Fruit fly (Drosophila melanogaster) whole organism, embryonic: ENCODE results near the gene Acph-1.

ENCODE experiments used
- BEAF-32 ChIP-seq: fragments of 200-800 bp; sonication (Bioruptor generic); optimal IDR thresholded peaks from 3 replicates; lab custom pipeline; 2017; ENCODE audit warnings: missing biosample characterization, missing genetic modification characterization, mild to moderate bottlenecking, moderate library complexity, missing genetic modification reagents
- Bdp1 ChIP-seq: fragments of 200-800 bp; sonication (Bioruptor generic); optimal IDR thresholded peaks from 3 replicates; lab custom pipeline; 2016; ENCODE audit warnings: missing biosample characterization, missing genetic modification characterization
- CG12769 ChIP-seq: fragments of 200-800 bp; sonication (Bioruptor generic); optimal IDR thresholded peaks from 2 replicates; lab custom pipeline; 2019; ENCODE audit warnings: missing biosample characterization, mild to moderate bottlenecking, missing genetic modification characterization, moderate library complexity
- CG14050 ChIP-seq: fragments of 200-800 bp; sonication (Bioruptor generic); IDR thresholded peaks from 3 replicates; pipeline ENCODE4 v1.3.6; 2022; ENCODE audit warnings: missing biosample characterization, missing genetic modification characterization
- CG15479 ChIP-seq: fragments of 200-800 bp; sonication (Bioruptor generic); optimal IDR thresholded peaks from 3 replicates; lab custom pipeline; 2019; ENCODE audit warnings: missing biosample characterization, mild to moderate bottlenecking, missing genetic modification characterization, moderate library complexity
- CG1602 ChIP-seq: fragments of 200-800 bp; sonication (Bioruptor generic); optimal IDR thresholded peaks from 3 replicates; lab custom pipeline; 2016; ENCODE audit warnings: missing biosample characterization, missing genetic modification characterization
- CG3065 ChIP-seq: fragments of 200-800 bp; sonication (Bioruptor generic); optimal IDR thresholded peaks from 2 replicates; lab custom pipeline; 2016; ENCODE audit warnings: missing biosample characterization, missing genetic modification characterization
- CG34224 ChIP-seq: fragments of 200-800 bp; sonication (Bioruptor generic); IDR thresholded peaks from 3 replicates; pipeline ENCODE4 v1.3.6; 2022; ENCODE audit warnings: missing biosample characterization, missing genetic modification characterization; ENCODE audit not compliant: partially characterized antibody
- CG4360 ChIP-seq: fragments of 200-800 bp; sonication (Bioruptor generic); IDR thresholded peaks from 2 replicates; pipeline ENCODE4 v1.3.6; 2022; ENCODE audit warnings: missing biosample characterization, missing genetic modification characterization
- CG4404 ChIP-seq: fragments of 200-800 bp; sonication (Bioruptor generic); IDR thresholded peaks from 2 replicates; pipeline ENCODE4 v1.3.6; 2022; ENCODE audit warnings: missing biosample characterization, missing genetic modification characterization
- CG4424 ChIP-seq: fragments of 200-800 bp; sonication (Bioruptor generic); optimal IDR thresholded peaks from 3 replicates; lab custom pipeline; 2016; ENCODE audit warnings: missing biosample characterization, missing genetic modification characterization
- CG5180 ChIP-seq: fragments of 200-800 bp; sonication (Bioruptor generic); optimal IDR thresholded peaks from 3 replicates; lab custom pipeline; 2017; ENCODE audit warnings: missing biosample characterization, missing genetic modification characterization, mild to moderate bottlenecking, moderate library complexity, missing genetic modification reagents
- CG6272 ChIP-seq: fragments of 200-800 bp; sonication (Bioruptor generic); IDR thresholded peaks from 2 replicates; pipeline ENCODE4 v1.3.6; 2022; ENCODE audit warnings: missing biosample characterization, missing genetic modification characterization
- CG6765 ChIP-seq: fragments of 200-800 bp; sonication (Bioruptor generic); optimal IDR thresholded peaks from 3 replicates; lab custom pipeline; 2017; ENCODE audit warnings: missing biosample characterization, mild to moderate bottlenecking, missing genetic modification characterization
- CG7372 ChIP-seq: fragments of 200-800 bp; sonication (Bioruptor generic); IDR thresholded peaks from 2 replicates; pipeline ENCODE4 v1.3.6; 2022; ENCODE audit warnings: missing biosample characterization, missing genetic modification characterization
- CG8478 ChIP-seq: fragments of >200 bp; optimal IDR thresholded peaks from 2 replicates; lab custom pipeline; 2018
- CG8944 ChIP-seq: fragments of 200-800 bp; sonication (Bioruptor generic); optimal IDR thresholded peaks from 3 replicates; lab custom pipeline; 2016; ENCODE audit warnings: missing biosample characterization, missing genetic modification characterization
- Eip74EF ChIP-seq, 2 experiments: fragments of 200-800 bp in 1 of 2; fragments of >200 bp in 1 of 2; sonication (Bioruptor generic) in 1 of 2; optimal IDR thresholded peaks; 2 replicates each; lab custom pipeline; 2017 to 2019; ENCODE audit warnings: missing biosample characterization in 2 of 2, missing genetic modification characterization in 2 of 2, mild to moderate bottlenecking in 1 of 2, moderate library complexity in 1 of 2
- Ets65A ChIP-seq: fragments of 200-800 bp; sonication (Bioruptor generic); peaks from one replicate; lab custom pipeline; 2016; ENCODE audit warnings: missing biosample characterization, missing genetic modification characterization
- H2.0 ChIP-seq: fragments of 200-800 bp; sonication (Bioruptor generic); IDR thresholded peaks from 2 replicates; pipeline ENCODE4 v1.3.6; 2022; ENCODE audit warnings: missing biosample characterization, missing genetic modification characterization
- HLHmδ ChIP-seq: fragments of 200-800 bp; sonication (Bioruptor generic); optimal IDR thresholded peaks from 2 replicates; lab custom pipeline; 2018; ENCODE audit warnings: missing biosample characterization, mild to moderate bottlenecking, missing genetic modification characterization, moderate library complexity
- Hey ChIP-seq: fragments of 200-800 bp; sonication (Bioruptor generic); optimal IDR thresholded peaks from 3 replicates; lab custom pipeline; 2018; ENCODE audit warnings: missing biosample characterization, mild to moderate bottlenecking, missing genetic modification characterization
- Myb ChIP-seq: fragments of 200-800 bp; sonication (Bioruptor generic); optimal IDR thresholded peaks from 2 replicates; lab custom pipeline; 2016; ENCODE audit warnings: missing biosample characterization, missing genetic modification characterization
- NC2β ChIP-seq: fragments of 200-800 bp; sonication (Bioruptor generic); optimal IDR thresholded peaks from 2 replicates; lab custom pipeline; 2016; ENCODE audit warnings: missing biosample characterization, missing genetic modification characterization
- Scr ChIP-seq: fragments of 200-800 bp; sonication (Bioruptor generic); IDR thresholded peaks from 2 replicates; pipeline ENCODE4 v1.3.6; 2022; ENCODE audit warnings: missing biosample characterization, missing genetic modification characterization; ENCODE audit not compliant: partially characterized antibody
- Sox100B ChIP-seq: fragments of 200-800 bp; sonication (Bioruptor generic); optimal IDR thresholded peaks from 3 replicates; lab custom pipeline; 2018; ENCODE audit warnings: missing biosample characterization, mild to moderate bottlenecking, missing genetic modification characterization
- Xbp1 ChIP-seq: fragments of 200-800 bp; sonication (Bioruptor generic); optimal IDR thresholded peaks from 3 replicates; lab custom pipeline; 2016; ENCODE audit warnings: missing biosample characterization, mild to moderate bottlenecking, missing genetic modification characterization
- YL-1 ChIP-seq: fragments of 200-800 bp; sonication (Bioruptor generic); optimal IDR thresholded peaks from 3 replicates; lab custom pipeline; 2017; ENCODE audit warnings: missing biosample characterization, mild to moderate bottlenecking, missing genetic modification characterization
- ara ChIP-seq: fragments of 200-800 bp; sonication (Bioruptor generic); IDR thresholded peaks from 2 replicates; pipeline ENCODE4 v1.3.6; 2022; ENCODE audit warnings: missing biosample characterization, missing genetic modification characterization
- bbx ChIP-seq: fragments of 200-800 bp; sonication (Bioruptor generic); IDR thresholded peaks from 2 replicates; pipeline ENCODE4 v1.3.6; 2022; ENCODE audit warnings: missing biosample characterization, missing genetic modification characterization; ENCODE audit not compliant: partially characterized antibody
- chm ChIP-seq: fragments of 200-800 bp; sonication (Bioruptor generic); IDR thresholded peaks from 2 replicates; pipeline ENCODE4 v1.3.6; 2022; ENCODE audit warnings: missing biosample characterization, missing genetic modification characterization
- corto ChIP-seq: fragments of 200-800 bp; sonication (Bioruptor generic); optimal IDR thresholded peaks from 2 replicates; lab custom pipeline; 2016; ENCODE audit warnings: missing biosample characterization, mild to moderate bottlenecking, missing genetic modification characterization, moderate library complexity
- gcm2 ChIP-seq: fragments of 200-800 bp; sonication (Bioruptor generic); optimal IDR thresholded peaks from 2 replicates; lab custom pipeline; 2016; ENCODE audit warnings: missing biosample characterization, missing genetic modification characterization
- gsb-n ChIP-seq: fragments of 200-800 bp; sonication (Bioruptor generic); optimal IDR thresholded peaks from 3 replicates; lab custom pipeline; 2018; ENCODE audit warnings: missing biosample characterization, mild to moderate bottlenecking, missing genetic modification characterization
- kay ChIP-seq: fragments of 200-800 bp; sonication (Bioruptor generic); optimal IDR thresholded peaks from 2 replicates; lab custom pipeline; 2016; ENCODE audit warnings: missing biosample characterization, missing genetic modification characterization
- klu ChIP-seq: fragments of 200-800 bp; sonication (Bioruptor generic); IDR thresholded peaks from 2 replicates; pipeline ENCODE4 v1.3.6; 2022; ENCODE audit warnings: missing biosample characterization, missing genetic modification characterization
- lov ChIP-seq, 2 experiments: fragments of 200-800 bp in 1 of 2; fragments of >200 bp in 1 of 2; sonication (Bioruptor generic) in 1 of 2; IDR thresholded peaks in 1 of 2; optimal IDR thresholded peaks in 1 of 2; 2 replicates in 1 of 2; 3 replicates in 1 of 2; pipeline versions ENCODE4 v1.3.6 to Lab custom; 2017 to 2022; ENCODE audit warnings: missing biosample characterization in 1 of 2, missing genetic modification characterization in 1 of 2
- p53 ChIP-seq: fragments of 200-800 bp; sonication (Bioruptor generic); optimal IDR thresholded peaks from 2 replicates; lab custom pipeline; 2016; ENCODE audit warnings: missing biosample characterization, missing genetic modification characterization
- pita ChIP-seq: fragments of 200-800 bp; sonication (Bioruptor generic); optimal IDR thresholded peaks from 2 replicates; lab custom pipeline; 2017; ENCODE audit warnings: missing biosample characterization, mild to moderate bottlenecking, missing genetic modification characterization
- psq ChIP-seq: fragments of 200-800 bp; sonication (Bioruptor generic); optimal IDR thresholded peaks from 2 replicates; lab custom pipeline; 2017; ENCODE audit warnings: missing biosample characterization, missing genetic modification characterization
- sima ChIP-seq: fragments of 200-800 bp; sonication (Bioruptor generic); optimal IDR thresholded peaks from 2 replicates; lab custom pipeline; 2016; ENCODE audit warnings: missing biosample characterization, missing genetic modification characterization
- stc ChIP-seq: fragments of 200-800 bp; sonication (Bioruptor generic); IDR thresholded peaks from 2 replicates; pipeline ENCODE4 v1.3.6; 2022; ENCODE audit warnings: missing biosample characterization, missing genetic modification characterization
- stwl ChIP-seq: fragments of 200-800 bp; sonication (Bioruptor generic); optimal IDR thresholded peaks from 3 replicates; lab custom pipeline; 2018; ENCODE audit warnings: missing biosample characterization, mild to moderate bottlenecking, missing genetic modification characterization, moderate library complexity
- tgo ChIP-seq: fragments of 200-800 bp; sonication (Bioruptor generic); IDR thresholded peaks from 3 replicates; pipeline ENCODE4 v1.3.6; 2022; ENCODE audit warnings: missing biosample characterization, missing genetic modification characterization
- tup ChIP-seq: fragments of 200-800 bp; sonication (Bioruptor generic); optimal IDR thresholded peaks from 2 replicates; lab custom pipeline; 2016; ENCODE audit warnings: missing biosample characterization, mild to moderate bottlenecking, missing genetic modification characterization, moderate library complexity
- unc-4 ChIP-seq: fragments of 200-800 bp; sonication (Bioruptor generic); IDR thresholded peaks from 2 replicates; pipeline ENCODE4 v1.3.6; 2022; ENCODE audit warnings: missing biosample characterization, missing genetic modification characterization; ENCODE audit not compliant: partially characterized antibody
- vvl ChIP-seq: fragments of 200-800 bp; sonication (Bioruptor generic); IDR thresholded peaks from 2 replicates; pipeline ENCODE4 v1.3.6; 2022; ENCODE audit warnings: missing biosample characterization, missing genetic modification characterization
- wor ChIP-seq: fragments of 200-800 bp; sonication (Bioruptor generic); IDR thresholded peaks from 2 replicates; pipeline ENCODE4 v1.3.6; 2022; ENCODE audit warnings: missing biosample characterization, missing genetic modification characterization

The Acph-1 gene

DNA sequence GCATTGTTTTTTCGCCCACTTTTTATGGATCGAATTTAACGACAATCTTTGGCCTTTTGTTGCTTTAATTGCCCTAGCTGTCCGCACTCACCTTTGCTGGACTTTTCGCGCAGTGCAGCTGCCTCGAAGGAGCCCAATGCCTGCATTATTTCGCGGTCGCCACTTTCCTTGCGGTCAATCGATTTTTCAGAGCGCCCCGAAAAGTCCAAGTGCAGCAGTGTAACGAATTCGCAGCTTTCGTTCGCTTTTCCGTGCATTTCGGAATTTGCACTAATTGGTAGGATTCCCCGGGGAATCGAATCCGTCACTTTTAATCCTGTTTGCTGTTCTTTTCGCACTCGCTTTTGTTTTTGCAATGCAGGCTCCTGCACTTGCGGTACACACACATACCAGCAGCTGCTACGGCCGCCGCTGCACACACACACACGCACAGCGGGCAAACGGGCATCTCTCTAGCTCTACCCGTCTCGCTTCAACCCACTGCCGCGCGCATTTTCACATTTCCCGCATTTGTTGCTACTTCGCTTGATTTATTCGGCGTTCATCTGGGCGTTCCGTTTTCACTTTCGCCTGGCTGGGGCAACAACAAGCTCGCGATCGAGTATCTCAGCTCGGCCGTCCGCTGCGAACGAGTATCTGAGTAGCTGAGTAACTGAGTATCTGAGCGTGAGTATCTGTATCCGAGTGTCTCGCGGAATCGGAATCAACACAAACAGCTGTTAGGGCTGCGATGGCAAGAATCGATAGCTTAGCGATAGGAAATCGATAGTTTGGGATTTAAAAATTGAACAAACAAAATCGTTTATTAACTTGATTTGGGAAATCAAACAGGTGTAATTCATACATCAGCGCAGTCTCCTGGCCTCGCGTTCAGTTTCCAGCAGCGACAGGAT is 28.6 kb upstream of the Acph-1 start, which contains the start of gene Mgat2 (continued):
- TF ChIP-seq tup (GFP tag; lab: Kevin White, UChicago) (no peak), CG8944 (GFP tag; lab: Kevin White, UChicago) (no peak), bbx (GFP tag; lab: Robert Waterston, UW) (peak; percentile 86), CG15479 (GFP tag; lab: Kevin White, UChicago) (peak; percentile 59), CG3065 (GFP tag; lab: Kevin White, UChicago) (no peak), BEAF-32 (GFP tag; lab: Kevin White, UChicago) (peak; percentile 90), sima (no peak), gsb-n (tag; lab: Kevin White, UChicago) (peak; percentile 33), CG6765 (GFP tag; lab: Kevin White, UChicago) (peak; percentile 28), CG7372 (GFP tag; lab: Robert Waterston, UW) (no peak), Myb (GFP tag; lab: Kevin White, UChicago) (no peak), chm (GFP tag; lab: Robert Waterston, UW) (peak; percentile 83), tgo (no peak), CG8478 (peak; percentile 58), Sox100B (GFP tag; lab: Kevin White, UChicago) (no peak), Eip74EF (GFP tag; optimal IDR thresholded peaks at IDR 0.05; lab: Kevin White, UChicago) (peak in 1 of 2 experiments; percentile 61), CG1602 (no peak), lov (optimal IDR thresholded peaks at IDR 0.05; lab: Kevin White, UChicago) (no peak), lov (GFP tag; IDR thresholded peaks at IDR 0.05; lab: Robert Waterston, UW) (0 out of 3 replicates have a peak, but pooled peaks have one; percentile 29), H2.0 (no peak), stwl (peak; percentile 39), CG4360 (GFP tag; lab: Robert Waterston, UW) (peak; percentile 92), stc (GFP tag; lab: Robert Waterston, UW) (no peak), klu (GFP tag; lab: Robert Waterston, UW) (no peak), CG4404 (GFP tag; lab: Robert Waterston, UW) (no peak), Hey (no peak), YL-1 (GFP tag; lab: Kevin White, UChicago) (peak; percentile 65), psq (GFP tag; lab: Kevin White, UChicago) (no peak), HLHmδ (GFP tag; lab: Kevin White, UChicago) (peak; percentile 97), CG6272 (no peak), CG5180 (GFP tag; lab: Kevin White, UChicago) (no peak), vvl (GFP tag; lab: Robert Waterston, UW) (peak; percentile 84), pita (GFP tag; lab: Kevin White, UChicago) (no peak), CG4424 (GFP tag; lab: Kevin White, UChicago) (no peak), p53 (GFP tag; lab: Kevin White, UChicago) (no peak), Scr (GFP tag; lab: Robert Waterston, UW) (peak; percentile 91), CG12769 (tag; lab: Kevin White, UChicago) (peak; percentile 95), kay (GFP tag; lab: Kevin White, UChicago) (no peak), unc-4 (GFP tag; lab: Robert Waterston, UW) (peak; percentile 91), ara (GFP tag; lab: Robert Waterston, UW) (0 out of 2 replicates have a peak, but pooled peaks have one; percentile 29), corto (GFP tag; lab: Kevin White, UChicago) (no peak), NC2β (GFP tag; lab: Kevin White, UChicago) (peak; percentile 41), Bdp1 (GFP tag; lab: Kevin White, UChicago) (no peak), CG14050 (GFP tag; lab: Robert Waterston, UW) (no peak), gcm2 (GFP tag; lab: Kevin White, UChicago) (peak; percentile 32), Xbp1 (GFP tag; lab: Kevin White, UChicago) (no peak), CG34224 (GFP tag; lab: Robert Waterston, UW) (peak; percentile 97), Ets65A (GFP tag; lab: Kevin White, UChicago) (peak; percentile 87), wor (no peak)
